Worm (Caenorhabditis elegans): ENCODE data around the gene plg-1.

DNA sequence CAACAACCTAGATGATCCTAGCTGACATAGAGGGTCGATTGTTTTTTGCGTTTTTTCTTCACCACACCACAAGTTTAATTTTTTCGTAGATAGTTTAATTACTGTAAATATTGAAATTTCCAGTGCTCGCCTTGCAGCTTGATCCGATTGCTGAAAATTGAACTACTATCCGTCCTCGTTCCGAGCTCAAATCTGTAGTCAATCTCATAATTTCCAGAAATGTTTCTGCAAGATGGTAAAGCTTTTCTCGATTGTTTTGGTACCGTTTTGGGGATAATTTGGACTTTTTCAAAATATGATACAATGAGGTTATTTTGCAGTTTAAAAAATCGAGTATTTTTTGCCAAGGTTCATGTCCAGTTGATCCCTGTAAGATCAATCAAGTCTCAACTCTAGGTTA lies 14.0 kb downstream of the plg-1 start:
- TF ChIP-seq ama-1 (optimal IDR thresholded peaks at IDR 0.05) (no peak), sma-9 (GFP tag; optimal IDR thresholded peaks at IDR 0.05) (no peak), sma-9 (tag; optimal IDR thresholded peaks at IDR 0.05) (no peak), nhr-11 (tag; optimal IDR thresholded peaks at IDR 0.05) (no peak), lin-39 (tag; optimal IDR thresholded peaks at IDR 0.05) (no peak), ztf-4 (tag; optimal IDR thresholded peaks at IDR 0.05) (no peak), ZK546.5 (tag; optimal IDR thresholded peaks at IDR 0.05) (no peak), fos-1 (tag; optimal IDR thresholded peaks at IDR 0.05) (no peak), mbf-1 (tag; optimal IDR thresholded peaks at IDR 0.05) (no peak), sem-4 (tag; optimal IDR thresholded peaks at IDR 0.05) (no peak), ztf-11 (tag; optimal IDR thresholded peaks at IDR 0.05) (no peak), nhr-237 (tag; optimal IDR thresholded peaks at IDR 0.05) (no peak), dmd-4 (tag; optimal IDR thresholded peaks at IDR 0.05) (no peak), unc-62 (GFP tag; optimal IDR thresholded peaks at IDR 0.05) (no peak), lsy-2 (tag; optimal IDR thresholded peaks at IDR 0.05) (no peak)
